Worm (Caenorhabditis elegans) whole organism, L4 larva: ENCODE measurements around the gene B0024.15.

ENCODE experiments used
- D1046.2 ChIP-seq: fragments of 200-800 bp; sonication (Bioruptor generic); IDR thresholded peaks from 2 replicates; pipeline ENCODE4 v1.3.6; 2022; ENCODE audit warnings: missing genetic modification characterization, missing compliant biosample characterization
- R02D3.7 ChIP-seq: fragments of 150-350 bp; sonication (generic microtip); optimal IDR thresholded peaks from 3 replicates; lab custom pipeline; 2014; ENCODE audit warnings: missing biosample characterization, missing genetic modification characterization
- T26A8.4 ChIP-seq: fragments of 200-800 bp; sonication (Bioruptor generic); IDR thresholded peaks from 2 replicates; pipeline ENCODE4 v1.3.6; 2022; ENCODE audit warnings: missing genetic modification characterization, missing compliant biosample characterization
- ZK546.5 ChIP-seq, 2 experiments: sonication (generic microtip); optimal IDR thresholded peaks; 2 replicates each; lab custom pipeline; 2017; ENCODE audit warnings: missing biosample characterization in 2 of 2, missing genetic modification characterization in 2 of 2
- aha-1 ChIP-seq: fragments of 150-350 bp; peaks from one replicate; lab custom pipeline; 2014; ENCODE audit warnings: missing biosample characterization, missing genetic modification characterization
- ceh-28 ChIP-seq: fragments of 150-350 bp; optimal IDR thresholded peaks from 2 replicates; lab custom pipeline; 2014; ENCODE audit warnings: missing biosample characterization, missing genetic modification reagents, missing genetic modification characterization
- ceh-32 ChIP-seq: sonication (generic microtip); optimal IDR thresholded peaks from 2 replicates; lab custom pipeline; 2016; ENCODE audit warnings: mild to moderate bottlenecking, missing genetic modification characterization, missing compliant biosample characterization; ENCODE audit not compliant: poor library complexity
- ceh-44 ChIP-seq: fragments of 200-800 bp; sonication (Bioruptor generic); IDR thresholded peaks from 2 replicates; pipeline ENCODE4 v1.3.6; 2022; ENCODE audit warnings: missing genetic modification reagents, missing genetic modification characterization, missing compliant biosample characterization
- ces-1 ChIP-seq: fragments of 150-350 bp; sonication (generic microtip); optimal IDR thresholded peaks from 4 replicates; lab custom pipeline; 2014; ENCODE audit warnings: missing biosample characterization, missing genetic modification reagents, missing genetic modification characterization
- dmd-6 ChIP-seq: fragments of 200-800 bp; sonication (Bioruptor generic); IDR thresholded peaks from 2 replicates; pipeline ENCODE4 v1.3.6; 2022; ENCODE audit warnings: missing genetic modification reagents, missing genetic modification characterization, missing compliant biosample characterization
- dmd-9 ChIP-seq: fragments of 200-800 bp; sonication (Bioruptor generic); IDR thresholded peaks from 2 replicates; pipeline ENCODE4 v1.3.6; 2022; ENCODE audit warnings: missing genetic modification reagents, missing genetic modification characterization, missing compliant biosample characterization
- dpl-1 ChIP-seq: fragments of 150-350 bp; optimal IDR thresholded peaks from 2 replicates; lab custom pipeline; 2014; ENCODE audit warnings: missing biosample characterization, missing genetic modification reagents, missing genetic modification characterization
- duxl-1 ChIP-seq: sonication (generic microtip); optimal IDR thresholded peaks from 2 replicates; lab custom pipeline; 2016; ENCODE audit warnings: mild to moderate bottlenecking, missing genetic modification characterization, moderate library complexity, missing compliant biosample characterization; ENCODE audit not compliant: poor library complexity
- egl-27 ChIP-seq: sonication (generic microtip); optimal IDR thresholded peaks from 3 replicates; lab custom pipeline; 2017; ENCODE audit warnings: missing biosample characterization, missing genetic modification reagents, missing genetic modification characterization
- fos-1 ChIP-seq: fragments of 150-350 bp; optimal IDR thresholded peaks from 2 replicates; lab custom pipeline; 2014; ENCODE audit warnings: missing biosample characterization, missing genetic modification characterization
- hlh-11 ChIP-seq: fragments of 200-800 bp; sonication (Bioruptor generic); optimal IDR thresholded peaks from 2 replicates; lab custom pipeline; 2018; ENCODE audit warnings: mild to moderate bottlenecking, missing genetic modification characterization, missing compliant biosample characterization
- hmg-1.1 ChIP-seq: fragments of 200-800 bp; sonication (Bioruptor generic); IDR thresholded peaks from 2 replicates; pipeline ENCODE4 v1.3.6; 2022; ENCODE audit warnings: missing genetic modification reagents, missing genetic modification characterization, missing compliant biosample characterization
- jun-1 ChIP-seq: fragments of 150-350 bp; optimal IDR thresholded peaks from 2 replicates; lab custom pipeline; 2014; ENCODE audit warnings: missing biosample characterization, missing genetic modification reagents, missing genetic modification characterization
- lim-7 ChIP-seq: fragments of 200-800 bp; sonication (Bioruptor generic); IDR thresholded peaks from 2 replicates; pipeline ENCODE4 v1.3.6; 2022; ENCODE audit warnings: missing genetic modification characterization, missing compliant biosample characterization
- lin-1 ChIP-seq: fragments of 200-800 bp; sonication (Bioruptor generic); IDR thresholded peaks from 2 replicates; pipeline ENCODE4 v1.3.6; 2022; ENCODE audit warnings: missing genetic modification reagents, missing genetic modification characterization, missing compliant biosample characterization
- lin-13 ChIP-seq: fragments of 150-350 bp; optimal IDR thresholded peaks from 2 replicates; lab custom pipeline; 2014; ENCODE audit warnings: missing biosample characterization, missing genetic modification reagents, missing genetic modification characterization
- lin-15B ChIP-seq: fragments of 150-350 bp; sonication (generic microtip); optimal IDR thresholded peaks from 3 replicates; lab custom pipeline; 2014; ENCODE audit warnings: missing biosample characterization, missing genetic modification characterization
- lin-29 ChIP-seq: fragments of 200-800 bp; sonication (Bioruptor generic); IDR thresholded peaks from 2 replicates; pipeline ENCODE4 v1.3.6; 2022; ENCODE audit warnings: missing genetic modification reagents, missing genetic modification characterization, missing compliant biosample characterization
- mdt-29 ChIP-seq: fragments of 200-800 bp; sonication (Bioruptor generic); IDR thresholded peaks from 2 replicates; pipeline ENCODE4 v1.3.6; 2022; ENCODE audit warnings: missing genetic modification reagents, missing genetic modification characterization, missing compliant biosample characterization
- mxl-2 ChIP-seq: fragments of 200-800 bp; sonication (Bioruptor generic); conservative IDR thresholded peaks from 2 replicates; pipeline ENCODE4 v1.3.6; 2022; ENCODE audit warnings: missing genetic modification reagents, missing genetic modification characterization, missing compliant biosample characterization
- mxl-3 ChIP-seq: fragments of 200-800 bp; sonication (Bioruptor generic); optimal IDR thresholded peaks from 2 replicates; lab custom pipeline; 2018; ENCODE audit warnings: mild to moderate bottlenecking, missing genetic modification characterization, missing compliant biosample characterization
- nhr-102 ChIP-seq: sonication (generic microtip); optimal IDR thresholded peaks from 2 replicates; lab custom pipeline; 2016; ENCODE audit warnings: mild to moderate bottlenecking, missing genetic modification characterization, moderate library complexity, missing compliant biosample characterization
- nhr-111 ChIP-seq: fragments of 200-800 bp; sonication (Bioruptor generic); optimal IDR thresholded peaks from 2 replicates; lab custom pipeline; 2018; ENCODE audit warnings: mild to moderate bottlenecking, missing genetic modification characterization, missing compliant biosample characterization
- nhr-237 ChIP-seq: sonication (generic microtip); optimal IDR thresholded peaks from 2 replicates; lab custom pipeline; 2017; ENCODE audit warnings: missing biosample characterization, missing genetic modification characterization
- nhr-28 ChIP-seq: fragments of 150-350 bp; optimal IDR thresholded peaks from 2 replicates; lab custom pipeline; 2014; ENCODE audit warnings: missing biosample characterization, missing genetic modification characterization
- nhr-41 ChIP-seq: fragments of 200-800 bp; sonication (Bioruptor generic); IDR thresholded peaks from 2 replicates; pipeline ENCODE4 v1.3.6; 2022; ENCODE audit warnings: missing genetic modification reagents, missing genetic modification characterization, missing compliant biosample characterization
- nhr-42 ChIP-seq: fragments of 200-800 bp; sonication (Bioruptor generic); IDR thresholded peaks from 2 replicates; pipeline ENCODE4 v1.3.6; 2022; ENCODE audit warnings: missing genetic modification characterization, missing compliant biosample characterization
- nhr-6 ChIP-seq: fragments of 150-350 bp; optimal IDR thresholded peaks from 2 replicates; lab custom pipeline; 2014; ENCODE audit warnings: missing biosample characterization, missing genetic modification characterization
- nhr-77 ChIP-seq: fragments of 150-350 bp; optimal IDR thresholded peaks from 2 replicates; lab custom pipeline; 2014; ENCODE audit warnings: missing biosample characterization, missing genetic modification characterization
- pha-4 ChIP-seq, 2 experiments: fragments of 150-350 bp in 1 of 2; fragments of 200-800 bp in 1 of 2; sonication (Bioruptor generic) in 1 of 2; IDR thresholded peaks in 1 of 2; optimal IDR thresholded peaks in 1 of 2; 2 replicates each; pipeline versions ENCODE4 v1.3.6 to Lab custom; 2014 to 2022; ENCODE audit warnings: missing genetic modification characterization in 2 of 2, missing genetic modification reagents in 2 of 2, missing biosample characterization in 1 of 2, missing compliant biosample characterization in 1 of 2
- pqm-1 ChIP-seq: sonication (generic microtip); optimal IDR thresholded peaks from 2 replicates; lab custom pipeline; 2017; ENCODE audit warnings: missing biosample characterization, missing genetic modification characterization
- saeg-2 ChIP-seq: fragments of 200-800 bp; sonication (Bioruptor generic); IDR thresholded peaks from 2 replicates; pipeline ENCODE4 v1.3.6; 2022; ENCODE audit warnings: missing genetic modification reagents, missing genetic modification characterization, missing compliant biosample characterization
- sdz-12 ChIP-seq: fragments of 200-800 bp; sonication (Bioruptor generic); optimal IDR thresholded peaks from 2 replicates; lab custom pipeline; 2018; ENCODE audit warnings: mild to moderate bottlenecking, missing genetic modification characterization, missing compliant biosample characterization
- snpc-4 ChIP-seq: fragments of 150-350 bp; optimal IDR thresholded peaks from 2 replicates; lab custom pipeline; 2014; ENCODE audit warnings: missing biosample characterization, missing genetic modification characterization
- spr-3 ChIP-seq: fragments of 200-800 bp; sonication (Bioruptor generic); optimal IDR thresholded peaks from 2 replicates; lab custom pipeline; 2018; ENCODE audit warnings: mild to moderate bottlenecking, missing genetic modification characterization, missing compliant biosample characterization
- unc-39 ChIP-seq: sonication (generic microtip); optimal IDR thresholded peaks from 2 replicates; lab custom pipeline; 2017; ENCODE audit warnings: missing biosample characterization, missing genetic modification characterization
- unc-62 ChIP-seq, 3 experiments: fragments of 150-350 bp in 1 of 3; sonication (generic microtip); optimal IDR thresholded peaks in 2 of 3; peaks in 1 of 3; 1 replicate in 1 of 3; 2 replicates in 2 of 3; lab custom pipeline; 2014 to 2017; ENCODE audit warnings: missing biosample characterization in 3 of 3, missing genetic modification characterization in 3 of 3, missing genetic modification reagents in 3 of 3, missing genotype in 1 of 3
- zag-1 ChIP-seq: fragments of 150-350 bp; optimal IDR thresholded peaks from 2 replicates; lab custom pipeline; 2014; ENCODE audit warnings: missing biosample characterization, missing genetic modification characterization

B0024.15 gene

DNA sequence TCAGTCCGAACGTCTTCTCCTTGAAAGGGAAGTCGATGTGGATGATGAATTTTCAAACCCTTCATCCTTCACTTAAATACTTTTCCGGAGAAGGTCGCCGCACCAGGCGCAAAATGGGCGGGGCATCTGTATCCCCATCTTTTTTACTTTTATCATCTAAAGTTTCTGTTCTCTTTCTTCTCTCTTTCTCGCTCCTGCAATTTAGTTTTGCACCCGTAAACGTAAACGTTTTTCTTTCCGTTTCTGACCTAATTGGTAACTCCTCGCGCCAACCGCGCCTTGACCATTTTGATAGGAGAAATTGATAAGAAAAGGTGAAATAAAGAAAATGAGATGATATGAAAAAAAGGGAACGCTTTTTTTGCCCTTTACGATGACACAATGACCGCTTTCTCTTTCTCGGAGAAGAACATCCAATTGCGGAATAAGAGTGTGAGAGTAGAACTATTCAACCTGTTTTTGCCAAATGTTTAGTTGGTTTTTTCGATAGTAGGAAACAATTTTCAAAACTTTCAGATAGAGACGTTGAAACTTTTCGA lies 3.0 kb downstream of the B0024.15 start, which contains the start of gene col-149 (continued):
- TF ChIP-seq hlh-11 (tag; lab: Kevin White, UChicago) = peak; percentile 51
- TF ChIP-seq mdt-29 (GFP tag; lab: Robert Waterston, UW) = no peak
- peak; percentile 6; the same call in 1 of the 2 replicates for TF ChIP-seq D1046.2 (GFP tag; lab: Robert Waterston, UW)
- no peak for TF ChIP-seq R02D3.7 (tag; lab: Kevin White, UChicago)
- TF ChIP-seq unc-39 (tag; lab: Kevin White, UChicago) = no peak
- no peak for TF ChIP-seq snpc-4 (tag; lab: Kevin White, UChicago)
- TF ChIP-seq mxl-3 (GFP tag; lab: Kevin White, UChicago) = peak; percentile 59
- no peak for TF ChIP-seq lim-7 (GFP tag; lab: Robert Waterston, UW)
- peak; percentile 81 for TF ChIP-seq nhr-28
- no peak for TF ChIP-seq nhr-42 (GFP tag; lab: Robert Waterston, UW)
- no peak for TF ChIP-seq hmg-1.1 (GFP tag; lab: Robert Waterston, UW)
- TF ChIP-seq nhr-6 (tag; lab: Kevin White, UChicago) = no peak
- TF ChIP-seq lin-29 = no peak
- TF ChIP-seq spr-3 = no peak
- TF ChIP-seq dmd-9 (GFP tag; lab: Robert Waterston, UW) = no peak

ce11 chrV:10294549-10294948 lies 4.7 kb downstream of the B0024.15 start, which contains the start of gene col-150:
col-150 (minus strand) TSS chrV:10294649.
- TF ChIP-seq dmd-9 (GFP tag; lab: Robert Waterston, UW) (no peak), dmd-6 (GFP tag; lab: Robert Waterston, UW) (no peak)

DNA sequence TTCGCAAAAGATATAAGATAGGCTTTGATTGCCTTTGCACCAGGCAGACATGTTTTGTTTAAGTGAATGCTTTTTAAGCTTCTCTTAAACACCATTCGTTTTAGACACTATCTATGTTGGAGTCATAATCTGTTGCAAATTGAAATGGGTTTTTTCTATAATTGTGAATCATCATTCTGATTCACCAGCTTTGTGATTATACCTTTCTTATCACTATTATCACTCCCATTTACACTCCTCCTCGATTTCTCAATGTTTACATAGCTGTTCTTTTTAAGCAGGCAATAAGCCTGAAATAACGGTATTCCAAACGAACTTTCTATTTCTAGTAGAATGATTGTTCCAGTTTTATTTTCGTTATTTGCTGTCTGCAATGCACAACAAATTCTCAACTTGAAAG lies 7.3 kb downstream of the B0024.15 start, which contains the start of gene B0024.4:
Gene B0024.4 (plus strand): TSS at position 301 of the 400 bp plus-strand sequence.
- no peak for TF ChIP-seq nhr-111 (GFP tag; lab: Kevin White, UChicago)
- TF ChIP-seq pqm-1 (tag; lab: Kevin White, UChicago) = peak; percentile 15
- TF ChIP-seq unc-62 (GFP tag; optimal IDR thresholded peaks at IDR 0.05 in 1 of 2; lab: Kevin White, UChicago) = peak in 1 of 2 experiments; percentile 20
- TF ChIP-seq unc-62 (tag; optimal IDR thresholded peaks at IDR 0.05; lab: Kevin White, UChicago) = no peak
- no peak for TF ChIP-seq R02D3.7 (tag; lab: Kevin White, UChicago)
- TF ChIP-seq nhr-77 (tag; lab: Kevin White, UChicago) = no peak

ce11 chrV:10307283-10307682 lies 17.4 kb downstream of the B0024.15 start, which contains the start of gene che-12:
che-12 (minus strand) TSS chrV:10307383.
- no peak for TF ChIP-seq nhr-41 (GFP tag; lab: Robert Waterston, UW)
- no peak for TF ChIP-seq lin-15B (tag; lab: Kevin White, UChicago)
- TF ChIP-seq lin-13 (GFP tag; lab: Kevin White, UChicago) = no peak
- no peak for TF ChIP-seq fos-1 (tag; lab: Kevin White, UChicago)
- TF ChIP-seq jun-1 = no peak
- TF ChIP-seq nhr-237 = no peak
- no peak for TF ChIP-seq sdz-12 (GFP tag; lab: Kevin White, UChicago)
- TF ChIP-seq egl-27 (tag; lab: Kevin White, UChicago) = no peak
- no peak for TF ChIP-seq duxl-1 (tag; lab: Kevin White, UChicago)
- TF ChIP-seq dpl-1 = no peak
- no peak for TF ChIP-seq zag-1
- TF ChIP-seq lin-1 = no peak

ce11 chrV:10313953-10314352 lies 24.1 kb downstream of the B0024.15 start, which contains the start of gene gcy-6:
gcy-6 (minus strand) TSS chrV:10314053.
- TF ChIP-seq aha-1 (tag; lab: Kevin White, UChicago) = peak; percentile 85
- no peak for TF ChIP-seq nhr-77 (tag; lab: Kevin White, UChicago)
- no peak for TF ChIP-seq mxl-2 (GFP tag; lab: Robert Waterston, UW)
- no peak for TF ChIP-seq pha-4 (GFP tag; IDR thresholded peaks at IDR 0.05; lab: Robert Waterston, UW)
- no peak for TF ChIP-seq pha-4 (tag; optimal IDR thresholded peaks at IDR 0.05; lab: Kevin White, UChicago)
- TF ChIP-seq ces-1 = no peak
- TF ChIP-seq ceh-28 = no peak
- TF ChIP-seq ceh-32 (tag; lab: Kevin White, UChicago) = no peak
- TF ChIP-seq mdt-29 (GFP tag; lab: Robert Waterston, UW) = no peak
- TF ChIP-seq unc-62 (GFP tag; optimal IDR thresholded peaks at IDR 0.05 in 1 of 2; lab: Kevin White, UChicago) = peak in 1 of 2 experiments; percentile 15
- no peak for TF ChIP-seq unc-62 (tag; optimal IDR thresholded peaks at IDR 0.05; lab: Kevin White, UChicago)
- no peak for TF ChIP-seq unc-39 (tag; lab: Kevin White, UChicago)
- no peak for TF ChIP-seq saeg-2 (GFP tag; lab: Robert Waterston, UW)
- TF ChIP-seq T26A8.4 = no peak
- TF ChIP-seq nhr-102 = no peak
- no peak for TF ChIP-seq ceh-44 (GFP tag; lab: Robert Waterston, UW)
- no peak for TF ChIP-seq snpc-4 (tag; lab: Kevin White, UChicago)
- TF ChIP-seq ZK546.5 (tag; optimal IDR thresholded peaks at IDR 0.05; lab: Kevin White, UChicago) = no peak
